Fruit fly (Drosophila melanogaster): ENCODE data around the gene CG14298.

CG14298 gene

dm6 chr3R:18895227-18895626 is 19.9 kb downstream of the CG14298 start (continued):
- no peak for TF ChIP-seq fd3F (GFP tag; optimal IDR thresholded peaks at IDR 0.05)
- TF ChIP-seq CG15479 (GFP tag; optimal IDR thresholded peaks at IDR 0.05): no peak
- no peak for TF ChIP-seq HmgD (GFP tag; optimal IDR thresholded peaks at IDR 0.05)
- peak; percentile 44; the same call in 1 of the 2 replicates for TF ChIP-seq MBD-R2 (GFP tag; IDR thresholded peaks at IDR 0.05)
- TF ChIP-seq CG7271 (tag; optimal IDR thresholded peaks at IDR 0.05): no peak
- no peak for TF ChIP-seq nau (GFP tag; optimal IDR thresholded peaks at IDR 0.05)
- TF ChIP-seq CG13894 (tag; optimal IDR thresholded peaks at IDR 0.05): no peak
- no peak for TF ChIP-seq dpn (GFP tag; optimal IDR thresholded peaks at IDR 0.05)
- no peak for TF ChIP-seq Jarid2 (GFP tag; optimal IDR thresholded peaks at IDR 0.05)
- no peak for TF ChIP-seq NfI (GFP tag; optimal IDR thresholded peaks at IDR 0.05)
- TF ChIP-seq Dek (tag; optimal IDR thresholded peaks at IDR 0.05): no peak
- TF ChIP-seq CG7963 (GFP tag; IDR thresholded peaks at IDR 0.05; ENCODE audit: partially characterized antibody): no peak
- no peak for TF ChIP-seq CG7839 (tag; optimal IDR thresholded peaks at IDR 0.05)
- no peak for TF ChIP-seq tio (GFP tag; optimal IDR thresholded peaks at IDR 0.05)
- TF ChIP-seq slou (GFP tag; optimal IDR thresholded peaks at IDR 0.05): no peak
- TF ChIP-seq E2f2 (GFP tag; IDR thresholded peaks at IDR 0.05): no peak
- TF ChIP-seq cad (GFP tag; optimal IDR thresholded peaks at IDR 0.05): no peak
- TF ChIP-seq fru (optimal IDR thresholded peaks at IDR 0.05): no peak
- TF ChIP-seq CG15601 (tag; optimal IDR thresholded peaks at IDR 0.05): no peak
- TF ChIP-seq h (optimal IDR thresholded peaks at IDR 0.05): no peak
- TF ChIP-seq hth (optimal IDR thresholded peaks at IDR 0.05): no peak
- TF ChIP-seq HLH4C (GFP tag; IDR thresholded peaks at IDR 0.05; ENCODE audit: partially characterized antibody): no peak
- no peak for TF ChIP-seq Nf-YB (GFP tag; optimal IDR thresholded peaks at IDR 0.05)
- no peak for TF ChIP-seq hbn (GFP tag; IDR thresholded peaks at IDR 0.05; ENCODE audit: partially characterized antibody)
- no peak for TF ChIP-seq Sox102F (GFP tag; optimal IDR thresholded peaks at IDR 0.05)
- no peak for TF ChIP-seq CG12219 (GFP tag; optimal IDR thresholded peaks at IDR 0.05)
- no peak for TF ChIP-seq cwo (GFP tag; optimal IDR thresholded peaks at IDR 0.05)
- TF ChIP-seq repo (GFP tag; optimal IDR thresholded peaks at IDR 0.05): no peak
- no peak for TF ChIP-seq CG13424 (tag; optimal IDR thresholded peaks at IDR 0.05)
- TF ChIP-seq az2 (GFP tag; optimal IDR thresholded peaks at IDR 0.05): no peak
- TF ChIP-seq amos (GFP tag; IDR thresholded peaks at IDR 0.05; ENCODE audit: partially characterized antibody): no peak
- no peak for TF ChIP-seq chm (GFP tag; IDR thresholded peaks at IDR 0.05)
- TF ChIP-seq gcm2 (GFP tag; optimal IDR thresholded peaks at IDR 0.05): no peak
- no peak for TF ChIP-seq unc-4 (GFP tag; IDR thresholded peaks at IDR 0.05; ENCODE audit: partially characterized antibody)
- TF ChIP-seq Max (GFP tag; optimal IDR thresholded peaks at IDR 0.05): no peak
- no peak for TF ChIP-seq sim (GFP tag; IDR thresholded peaks at IDR 0.05)
- peak; percentile 69; the same call in 2 of the 3 replicates for TF ChIP-seq row (GFP tag; IDR thresholded peaks at IDR 0.05)
- no peak for TF ChIP-seq br (optimal IDR thresholded peaks at IDR 0.05)
- no peak for TF ChIP-seq bbx (GFP tag; IDR thresholded peaks at IDR 0.05; ENCODE audit: partially characterized antibody)
- TF ChIP-seq CG11247 (GFP tag; IDR thresholded peaks at IDR 0.05): no peak
- 0 out of 3 replicates have a peak, but pooled peaks have one; percentile 9 for TF ChIP-seq C15 (GFP tag; IDR thresholded peaks at IDR 0.05)
- no peak for TF ChIP-seq CG10267 (tag; optimal IDR thresholded peaks at IDR 0.05)
- TF ChIP-seq gem (tag; optimal IDR thresholded peaks at IDR 0.05): peak; percentile 61
- no peak for TF ChIP-seq esg (GFP tag; conservative IDR thresholded peaks at IDR 0.05)
- TF ChIP-seq CG17361 (GFP tag; IDR thresholded peaks at IDR 0.05): no peak; the same call in 2 of the 3 replicates
- no peak for TF ChIP-seq bowl (GFP tag; IDR thresholded peaks at IDR 0.05)
- no peak for TF ChIP-seq wor (GFP tag; IDR thresholded peaks at IDR 0.05)
- TF ChIP-seq her (GFP tag; optimal IDR thresholded peaks at IDR 0.05): no peak
- TF ChIP-seq croc (GFP tag; conservative IDR thresholded peaks at IDR 0.05): no peak
- TF ChIP-seq nerfin-2 (GFP tag; IDR thresholded peaks at IDR 0.05; ENCODE audit: partially characterized antibody): no peak
- TF ChIP-seq CG34376 (GFP tag; optimal IDR thresholded peaks at IDR 0.05): no peak
- TF ChIP-seq Fer2 (tag; optimal IDR thresholded peaks at IDR 0.05): no peak
